Comparison of ENCODE assay signal across 3 worm cellular contexts in the genomic region with DNA sequence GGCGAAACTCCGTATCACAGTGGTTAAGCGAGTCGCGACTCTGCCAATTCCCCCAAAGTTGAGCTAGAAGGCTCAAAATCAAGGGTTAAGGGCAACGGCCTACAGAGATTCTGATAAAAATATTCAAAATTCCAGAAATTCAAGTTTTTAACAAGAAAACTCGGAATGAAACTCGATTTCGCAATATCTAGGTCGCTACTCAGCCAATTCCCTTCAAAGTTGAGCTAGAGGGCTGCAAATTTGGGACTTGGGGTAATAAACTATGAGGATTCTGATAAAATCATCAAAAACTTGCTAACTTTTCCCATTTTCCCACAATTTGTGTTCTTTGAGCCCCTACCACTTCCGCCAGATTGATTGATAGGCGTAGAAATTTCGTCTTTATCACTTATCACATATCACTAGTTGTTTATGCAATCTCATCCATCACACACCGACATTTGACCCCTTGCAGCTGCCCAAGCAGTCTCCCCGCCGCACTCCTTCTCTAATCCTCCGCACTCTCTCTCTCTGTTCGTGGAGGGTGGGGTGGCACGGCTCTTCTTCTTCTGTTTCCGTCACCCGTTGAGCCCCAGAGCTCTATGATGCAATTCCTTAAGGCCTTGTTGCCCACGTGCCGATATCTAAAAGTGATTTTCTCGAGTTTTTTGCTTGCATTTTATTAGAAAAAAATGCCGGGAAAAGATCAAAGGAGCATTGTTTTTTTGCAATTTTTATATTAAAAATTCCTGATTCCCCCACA.
A peak's percentile ranks its signal among the peaks of the same experiment; 100 is the strongest.
TF ChIP-seq lines count a peak whose summit lies in the region.

No protein-coding gene starts in this region.

TF ChIP-seq in whole organism, L2 larva, 48 proteins besides CTCF, POLR2A, EP300 and RAD21 (continued from another document):
- TF ChIP-seq elt-3 (tag; optimal IDR thresholded peaks at IDR 0.05; lab: Kevin White, UChicago) (no peak), F13H6.1 (tag; optimal IDR thresholded peaks at IDR 0.05; lab: Kevin White, UChicago) (peak; percentile 82), lin-39 (tag; optimal IDR thresholded peaks at IDR 0.05; lab: Kevin White, UChicago) (no peak), crh-2 (tag; optimal IDR thresholded peaks at IDR 0.05; lab: Kevin White, UChicago) (no peak), snpc-4 (tag; optimal IDR thresholded peaks at IDR 0.05; lab: Kevin White, UChicago) (no peak), sem-4 (tag; optimal IDR thresholded peaks at IDR 0.05; lab: Kevin White, UChicago) (no peak), nhr-129 (tag; optimal IDR thresholded peaks at IDR 0.05; lab: Kevin White, UChicago) (peak; percentile 96), nhr-77 (tag; optimal IDR thresholded peaks at IDR 0.05; lab: Kevin White, UChicago) (no peak), nhr-23 (tag; optimal IDR thresholded peaks at IDR 0.05; lab: Kevin White, UChicago) (no peak), ztf-1 (GFP tag; conservative IDR thresholded peaks at IDR 0.05; lab: Robert Waterston, UW) (no peak), aly-2 (tag; optimal IDR thresholded peaks at IDR 0.05; lab: Kevin White, UChicago) (no peak), ceh-82 (tag; optimal IDR thresholded peaks at IDR 0.05; lab: Kevin White, UChicago) (no peak), nhr-21 (tag; optimal IDR thresholded peaks at IDR 0.05; lab: Kevin White, UChicago) (no peak), C34F6.9 (tag; optimal IDR thresholded peaks at IDR 0.05; lab: Kevin White, UChicago) (peak; percentile 38), egl-27 (tag; optimal IDR thresholded peaks at IDR 0.05; lab: Kevin White, UChicago) (no peak), skn-1 (tag; optimal IDR thresholded peaks at IDR 0.05; lab: Kevin White, UChicago) (no peak), lsy-2 (tag; optimal IDR thresholded peaks at IDR 0.05; lab: Kevin White, UChicago) (peak in 1 of 2 experiments; percentile 56), sma-3 (GFP tag; optimal IDR thresholded peaks at IDR 0.05; lab: Kevin White, UChicago) (no peak), nhr-11 (tag; optimal IDR thresholded peaks at IDR 0.05; lab: Kevin White, UChicago) (no peak), mdl-1 (tag; optimal IDR thresholded peaks at IDR 0.05; lab: Kevin White, UChicago) (peak; percentile 37 to 87), nhr-25 (tag; optimal IDR thresholded peaks at IDR 0.05; lab: Kevin White, UChicago) (no peak), ama-1 (optimal IDR thresholded peaks at IDR 0.05; lab: Kevin White, UChicago) (no peak), ceh-16 (tag; optimal IDR thresholded peaks at IDR 0.05; lab: Kevin White, UChicago) (no peak), R02D3.7 (tag; optimal IDR thresholded peaks at IDR 0.05; lab: Kevin White, UChicago) (no peak), Y55F3AM.14 (GFP tag; optimal IDR thresholded peaks at IDR 0.05; lab: Kevin White, UChicago) (no peak), ZK546.5 (tag; optimal IDR thresholded peaks at IDR 0.05; lab: Kevin White, UChicago) (no peak), mab-5 (tag; optimal IDR thresholded peaks at IDR 0.05; lab: Kevin White, UChicago) (no peak)

TF ChIP-seq in whole organism, L4 larva, 104 proteins besides CTCF, POLR2A, EP300 and RAD21 (continued from another document and continues in another):
- TF ChIP-seq unc-62 (GFP tag; optimal IDR thresholded peaks at IDR 0.05 in 1 of 2; lab: Kevin White, UChicago) (no peak), unc-62 (tag; optimal IDR thresholded peaks at IDR 0.05; lab: Kevin White, UChicago) (no peak), daf-16 (GFP tag; optimal IDR thresholded peaks at IDR 0.05; lab: Kevin White, UChicago) (peak in 1 of 2 experiments; percentile 36), daf-16 (tag; optimal IDR thresholded peaks at IDR 0.05; lab: Kevin White, UChicago) (no peak), Y105C5A.15 (GFP tag; IDR thresholded peaks at IDR 0.05; lab: Robert Waterston, UW) (no peak), saeg-2 (GFP tag; IDR thresholded peaks at IDR 0.05; lab: Robert Waterston, UW) (no peak), zfp-3 (GFP tag; conservative IDR thresholded peaks at IDR 0.05; lab: Robert Waterston, UW) (no peak), lir-3 (tag; optimal IDR thresholded peaks at IDR 0.05; lab: Kevin White, UChicago) (no peak), F37D6.2 (tag; optimal IDR thresholded peaks at IDR 0.05; lab: Kevin White, UChicago) (no peak), nhr-237 (tag; optimal IDR thresholded peaks at IDR 0.05; lab: Kevin White, UChicago) (no peak), vab-7 (GFP tag; IDR thresholded peaks at IDR 0.05; lab: Robert Waterston, UW) (no peak), mdt-29 (GFP tag; IDR thresholded peaks at IDR 0.05; lab: Robert Waterston, UW) (no peak), mdl-1 (tag; optimal IDR thresholded peaks at IDR 0.05; lab: Kevin White, UChicago) (peak; percentile 55 to 82), nhr-48 (tag; optimal IDR thresholded peaks at IDR 0.05; lab: Kevin White, UChicago) (no peak), hmg-1.1 (GFP tag; IDR thresholded peaks at IDR 0.05; lab: Robert Waterston, UW) (peak; percentile 72), nhr-10 (tag; optimal IDR thresholded peaks at IDR 0.05; lab: Kevin White, UChicago) (no peak), lin-39 (tag; optimal IDR thresholded peaks at IDR 0.05; lab: Kevin White, UChicago) (no peak), lin-29 (GFP tag; IDR thresholded peaks at IDR 0.05; lab: Robert Waterston, UW) (no peak), hif-1 (tag; optimal IDR thresholded peaks at IDR 0.05; lab: Kevin White, UChicago) (peak in 1 of 2 experiments; percentile 75), pqm-1 (tag; optimal IDR thresholded peaks at IDR 0.05; lab: Kevin White, UChicago) (no peak), daf-8 (GFP tag; IDR thresholded peaks at IDR 0.05; lab: Robert Waterston, UW) (no peak), unc-130 (GFP tag; optimal IDR thresholded peaks at IDR 0.05; lab: Kevin White, UChicago) (no peak), nhr-111 (GFP tag; optimal IDR thresholded peaks at IDR 0.05; lab: Kevin White, UChicago) (no peak), nhr-102 (tag; optimal IDR thresholded peaks at IDR 0.05; lab: Kevin White, UChicago) (no peak), jun-1 (tag; optimal IDR thresholded peaks at IDR 0.05; lab: Kevin White, UChicago) (no peak), lin-38 (GFP tag; IDR thresholded peaks at IDR 0.05; lab: Robert Waterston, UW) (no peak), ceh-82 (tag; optimal IDR thresholded peaks at IDR 0.05; lab: Kevin White, UChicago) (no peak), madf-5 (GFP tag; IDR thresholded peaks at IDR 0.05; lab: Robert Waterston, UW) (no peak), dmd-6 (GFP tag; IDR thresholded peaks at IDR 0.05; lab: Robert Waterston, UW) (peak; percentile 33; the same call in 1 of the 2 replicates), snpc-4 (tag; optimal IDR thresholded peaks at IDR 0.05; lab: Kevin White, UChicago) (no peak), tag-97 (GFP tag; IDR thresholded peaks at IDR 0.05; lab: Robert Waterston, UW) (no peak), R02D3.7 (tag; optimal IDR thresholded peaks at IDR 0.05; lab: Kevin White, UChicago) (no peak), unc-39 (tag; optimal IDR thresholded peaks at IDR 0.05; lab: Kevin White, UChicago) (no peak), zip-11 (GFP tag; IDR thresholded peaks at IDR 0.05; lab: Robert Waterston, UW) (no peak), cey-2 (tag; optimal IDR thresholded peaks at IDR 0.05; lab: Kevin White, UChicago; ENCODE audit: borderline replicate concordance, insufficient read depth) (no peak), ztf-7 (tag; optimal IDR thresholded peaks at IDR 0.05; lab: Kevin White, UChicago) (no peak), D1046.2 (GFP tag; IDR thresholded peaks at IDR 0.05; lab: Robert Waterston, UW) (no peak), ZK337.2 (GFP tag; IDR thresholded peaks at IDR 0.05; lab: Robert Waterston, UW) (no peak), lin-13 (GFP tag; optimal IDR thresholded peaks at IDR 0.05; lab: Kevin White, UChicago) (peak; percentile 2), daf-19 (GFP tag; conservative IDR thresholded peaks at IDR 0.05; lab: Robert Waterston, UW) (no peak), attf-4 (tag; optimal IDR thresholded peaks at IDR 0.05; lab: Kevin White, UChicago) (no peak), skn-1 (tag; optimal IDR thresholded peaks at IDR 0.05; lab: Kevin White, UChicago) (no peak), nhr-41 (GFP tag; IDR thresholded peaks at IDR 0.05; lab: Robert Waterston, UW) (0 out of 2 replicates have a peak, but pooled peaks have one; percentile 47), duxl-1 (tag; optimal IDR thresholded peaks at IDR 0.05; lab: Kevin White, UChicago; ENCODE audit: poor library complexity) (no peak), egl-43 (GFP tag; IDR thresholded peaks at IDR 0.05; lab: Robert Waterston, UW) (no peak), dmd-9 (GFP tag; IDR thresholded peaks at IDR 0.05; lab: Robert Waterston, UW) (no peak), hlh-11 (tag; optimal IDR thresholded peaks at IDR 0.05; lab: Kevin White, UChicago) (peak; percentile 63), snpc-1.2 (GFP tag; IDR thresholded peaks at IDR 0.05; lab: Robert Waterston, UW) (no peak), nhr-77 (tag; optimal IDR thresholded peaks at IDR 0.05; lab: Kevin White, UChicago) (no peak), ZK546.5 (tag; optimal IDR thresholded peaks at IDR 0.05; lab: Kevin White, UChicago) (no peak), hlh-30 (tag; optimal IDR thresholded peaks at IDR 0.05; lab: Kevin White, UChicago; ENCODE audit: insufficient read depth) (peak; percentile 74), ztf-11 (tag; optimal IDR thresholded peaks at IDR 0.05; lab: Kevin White, UChicago) (no peak)

TF ChIP-seq in whole organism, late embryonic, 69 proteins besides CTCF, POLR2A, EP300 and RAD21 (continued from another document):
- TF ChIP-seq unc-42 (tag; optimal IDR thresholded peaks at IDR 0.05; lab: Kevin White, UChicago) (peak; percentile 56), ceh-9 (tag; optimal IDR thresholded peaks at IDR 0.05; lab: Kevin White, UChicago) (no peak), nfya-1 (tag; optimal IDR thresholded peaks at IDR 0.05; lab: Kevin White, UChicago) (peak; percentile 33), ceh-18 (tag; optimal IDR thresholded peaks at IDR 0.05; lab: Kevin White, UChicago) (peak; percentile 67), syd-9 (tag; optimal IDR thresholded peaks at IDR 0.05; lab: Kevin White, UChicago) (peak; percentile 6), npax-4 (tag; optimal IDR thresholded peaks at IDR 0.05; lab: Kevin White, UChicago) (no peak), fax-1 (tag; optimal IDR thresholded peaks at IDR 0.05; lab: Kevin White, UChicago) (peak; percentile 47), tbx-7 (tag; optimal IDR thresholded peaks at IDR 0.05; lab: Kevin White, UChicago) (no peak), elt-2 (tag; optimal IDR thresholded peaks at IDR 0.05; lab: Kevin White, UChicago) (peak; percentile 50), ceh-24 (tag; optimal IDR thresholded peaks at IDR 0.05; lab: Kevin White, UChicago) (no peak), lim-6 (tag; optimal IDR thresholded peaks at IDR 0.05; lab: Kevin White, UChicago) (no peak)
